Fruit fly (Drosophila melanogaster) whole organism, embryonic: Measurements from ENCODE around the gene CG7627.

ENCODE experiments used
- CG16779 ChIP-seq: fragments of 200-800 bp; sonication (Bioruptor generic); IDR thresholded peaks from 2 replicates; pipeline ENCODE4 v1.3.6; 2022; ENCODE audit warnings: missing biosample characterization, missing genetic modification characterization
- CG9932 ChIP-seq: fragments of 200-800 bp; sonication (Bioruptor generic); IDR thresholded peaks from 2 replicates; pipeline ENCODE4 v1.3.6; 2022; ENCODE audit warnings: missing biosample characterization, missing genetic modification characterization
- HLHmδ ChIP-seq: fragments of 200-800 bp; sonication (Bioruptor generic); optimal IDR thresholded peaks from 2 replicates; lab custom pipeline; 2018; ENCODE audit warnings: missing biosample characterization, mild to moderate bottlenecking, missing genetic modification characterization, moderate library complexity
- Sin3A ChIP-seq: fragments of >200 bp; optimal IDR thresholded peaks from 2 replicates; lab custom pipeline; 2018
- TFAM ChIP-seq: fragments of 200-800 bp; sonication (Bioruptor generic); optimal IDR thresholded peaks from 2 replicates; lab custom pipeline; 2017; ENCODE audit warnings: missing biosample characterization, missing genetic modification characterization, inconsistent platforms

DNA sequence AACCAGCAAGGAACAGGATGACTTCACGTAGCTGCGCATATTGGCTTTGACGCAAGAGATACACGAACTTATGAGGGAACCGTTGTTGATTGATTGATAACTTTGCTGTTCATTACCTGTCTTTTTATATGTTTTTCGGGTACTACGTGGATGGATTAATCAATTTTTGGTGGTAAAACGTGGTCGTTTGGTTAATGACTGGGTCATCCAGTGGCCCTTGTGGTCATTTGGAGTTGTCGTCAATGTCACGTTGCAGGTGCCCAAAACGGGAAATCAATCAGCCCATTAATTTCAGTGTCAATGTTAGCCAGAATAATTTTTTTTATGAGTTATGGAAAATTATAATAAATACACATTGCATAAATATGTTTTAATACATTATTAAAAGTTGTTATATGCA, 27.0 kb upstream of the CG7627 start, which contains the start of gene CG42819:
- TF ChIP-seq Sin3A (lab: Kevin White, UChicago) (no peak), HLHmδ (no peak), TFAM (GFP tag; lab: Kevin White, UChicago) (no peak), CG16779 (GFP tag; lab: Robert Waterston, UW) (no peak), CG9932 (GFP tag; lab: Robert Waterston, UW) (no peak)
